Worm (Caenorhabditis elegans) whole organism, L3 larva: ENCODE results near the gene Y59H11AM.4.

Experiments
- R02D3.7 ChIP-seq: fragments of 150-350 bp; optimal IDR thresholded peaks from 2 replicates; lab custom pipeline; 2014; ENCODE audit warnings: missing biosample characterization, missing genetic modification characterization
- ZK546.5 ChIP-seq: sonication (generic microtip); optimal IDR thresholded peaks from 2 replicates; lab custom pipeline; 2017; ENCODE audit warnings: missing biosample characterization, missing genetic modification characterization
- aly-2 ChIP-seq: fragments of 150-350 bp; optimal IDR thresholded peaks from 2 replicates; lab custom pipeline; 2014; ENCODE audit warnings: missing biosample characterization, missing genetic modification characterization
- ceh-16 ChIP-seq: sonication (generic microtip); optimal IDR thresholded peaks from 2 replicates; lab custom pipeline; 2017; ENCODE audit warnings: missing biosample characterization, missing genetic modification characterization
- ceh-28 ChIP-seq: fragments of 150-350 bp; optimal IDR thresholded peaks from 2 replicates; lab custom pipeline; 2014; ENCODE audit warnings: missing biosample characterization, missing genetic modification reagents, missing genetic modification characterization
- ceh-9 ChIP-seq: sonication (generic microtip); optimal IDR thresholded peaks from 2 replicates; lab custom pipeline; 2018; ENCODE audit warnings: missing biosample characterization, missing genetic modification characterization
- egl-27 ChIP-seq: sonication (generic microtip); optimal IDR thresholded peaks from 4 replicates; lab custom pipeline; 2017; ENCODE audit warnings: missing biosample characterization, missing genetic modification reagents, missing genetic modification characterization
- egl-5 ChIP-seq: fragments of 150-350 bp; optimal IDR thresholded peaks from 2 replicates; lab custom pipeline; 2017; ENCODE audit warnings: missing biosample characterization, missing genetic modification reagents, missing genetic modification characterization, inconsistent platforms
- elt-1 ChIP-seq: fragments of 150-350 bp; optimal IDR thresholded peaks from 2 replicates; lab custom pipeline; 2014; ENCODE audit warnings: missing biosample characterization, missing genetic modification characterization
- elt-2 ChIP-seq: sonication (generic microtip); optimal IDR thresholded peaks from 2 replicates; lab custom pipeline; 2016; ENCODE audit warnings: missing genetic modification reagents, mild to moderate bottlenecking, missing genetic modification characterization, missing compliant biosample characterization
- elt-3 ChIP-seq, 3 experiments: fragments of 150-350 bp in 1 of 3; sonication (generic microtip) in 2 of 3; optimal IDR thresholded peaks; 2 replicates in 2 of 3; 4 replicates in 1 of 3; lab custom pipeline; 2014 to 2017; ENCODE audit warnings: missing biosample characterization in 3 of 3, missing genetic modification characterization in 3 of 3
- eor-1 ChIP-seq, 2 experiments: fragments of 150-350 bp; optimal IDR thresholded peaks; 2 replicates each; lab custom pipeline; 2014 to 2018; ENCODE audit warnings: missing biosample characterization in 2 of 2, missing genetic modification characterization in 2 of 2
- fkh-10 ChIP-seq: sonication (generic microtip); optimal IDR thresholded peaks from 2 replicates; lab custom pipeline; 2017; ENCODE audit warnings: missing biosample characterization, missing genetic modification reagents, missing genetic modification characterization
- fos-1 ChIP-seq: fragments of 150-350 bp; optimal IDR thresholded peaks from 2 replicates; lab custom pipeline; 2014; ENCODE audit warnings: missing biosample characterization, missing genetic modification characterization
- jun-1 ChIP-seq: fragments of 150-350 bp; optimal IDR thresholded peaks from 2 replicates; lab custom pipeline; 2014; ENCODE audit warnings: missing biosample characterization, missing genetic modification reagents, missing genetic modification characterization
- lin-39 ChIP-seq: fragments of 150-350 bp; optimal IDR thresholded peaks from 2 replicates; lab custom pipeline; 2018; ENCODE audit warnings: missing biosample characterization, missing genetic modification reagents, missing genetic modification characterization
- lsy-12 ChIP-seq: sonication (generic microtip); optimal IDR thresholded peaks from 2 replicates; lab custom pipeline; 2016; ENCODE audit warnings: mild to moderate bottlenecking, missing genetic modification characterization, missing compliant biosample characterization
- mdl-1 ChIP-seq: fragments of 150-350 bp; optimal IDR thresholded peaks from 2 replicates; lab custom pipeline; 2014; ENCODE audit warnings: missing biosample characterization, missing genetic modification characterization
- mml-1 ChIP-seq: fragments of 150-350 bp; sonication (generic microtip); optimal IDR thresholded peaks from 3 replicates; lab custom pipeline; 2014; ENCODE audit warnings: missing biosample characterization, missing genetic modification characterization
- nfya-1 ChIP-seq: sonication (generic microtip); optimal IDR thresholded peaks from 2 replicates; lab custom pipeline; 2017; ENCODE audit warnings: missing genetic modification characterization, mild to moderate bottlenecking, missing compliant biosample characterization, antibody characterized with exemption, moderate library complexity; ENCODE audit not compliant: insufficient read depth
- nhr-11 ChIP-seq: fragments of 150-350 bp; optimal IDR thresholded peaks from 2 replicates; lab custom pipeline; 2014; ENCODE audit warnings: missing biosample characterization, missing genetic modification characterization
- nhr-12 ChIP-seq: fragments of 150-350 bp; optimal IDR thresholded peaks from 2 replicates; lab custom pipeline; 2014; ENCODE audit warnings: missing biosample characterization, missing genetic modification characterization
- nhr-23 ChIP-seq: fragments of 150-350 bp; optimal IDR thresholded peaks from 2 replicates; lab custom pipeline; 2014; ENCODE audit warnings: missing biosample characterization, missing genetic modification reagents, missing genetic modification characterization
- nhr-25 ChIP-seq: sonication (generic microtip); optimal IDR thresholded peaks from 2 replicates; lab custom pipeline; 2017; ENCODE audit warnings: missing biosample characterization, missing genetic modification characterization
- nhr-43 ChIP-seq: sonication (generic microtip); optimal IDR thresholded peaks from 2 replicates; lab custom pipeline; 2016; ENCODE audit warnings: mild to moderate bottlenecking, missing genetic modification characterization, missing compliant biosample characterization; ENCODE audit not compliant: poor library complexity, severe bottlenecking
- nhr-67 ChIP-seq: fragments of 150-350 bp; optimal IDR thresholded peaks from 2 replicates; lab custom pipeline; 2014; ENCODE audit warnings: missing biosample characterization, missing genetic modification characterization
- nhr-77 ChIP-seq: fragments of 150-350 bp; optimal IDR thresholded peaks from 2 replicates; lab custom pipeline; 2014; ENCODE audit warnings: missing biosample characterization, missing genetic modification characterization
- pha-4 ChIP-seq: fragments of 150-350 bp; optimal IDR thresholded peaks from 2 replicates; lab custom pipeline; 2014; ENCODE audit warnings: missing biosample characterization, missing genetic modification reagents, missing genetic modification characterization
- pqm-1 ChIP-seq: fragments of 150-350 bp; optimal IDR thresholded peaks from 2 replicates; lab custom pipeline; 2017; ENCODE audit warnings: missing biosample characterization, missing genetic modification characterization, inconsistent platforms
- sea-2 ChIP-seq: fragments of 150-350 bp; sonication (generic microtip); optimal IDR thresholded peaks from 4 replicates; lab custom pipeline; 2014; ENCODE audit warnings: missing biosample characterization, missing genetic modification reagents, missing genetic modification characterization
- skn-1 ChIP-seq: fragments of 150-350 bp; optimal IDR thresholded peaks from 2 replicates; lab custom pipeline; 2014; ENCODE audit warnings: missing biosample characterization, missing genetic modification characterization
- snpc-4 ChIP-seq: fragments of 150-350 bp; optimal IDR thresholded peaks from 2 replicates; lab custom pipeline; 2014; ENCODE audit warnings: missing biosample characterization, missing genetic modification characterization
- unc-39 ChIP-seq: sonication (generic microtip); optimal IDR thresholded peaks from 4 replicates; lab custom pipeline; 2017; ENCODE audit warnings: missing biosample characterization, missing genetic modification characterization
- unc-62 ChIP-seq: fragments of 150-350 bp; sonication (generic microtip); optimal IDR thresholded peaks from 4 replicates; lab custom pipeline; 2014; ENCODE audit warnings: missing biosample characterization, missing genetic modification reagents, missing genetic modification characterization
- ztf-4 ChIP-seq: fragments of 150-350 bp; optimal IDR thresholded peaks from 2 replicates; lab custom pipeline; 2014; ENCODE audit warnings: missing biosample characterization, missing genetic modification characterization

The Y59H11AM.4 gene

DNA sequence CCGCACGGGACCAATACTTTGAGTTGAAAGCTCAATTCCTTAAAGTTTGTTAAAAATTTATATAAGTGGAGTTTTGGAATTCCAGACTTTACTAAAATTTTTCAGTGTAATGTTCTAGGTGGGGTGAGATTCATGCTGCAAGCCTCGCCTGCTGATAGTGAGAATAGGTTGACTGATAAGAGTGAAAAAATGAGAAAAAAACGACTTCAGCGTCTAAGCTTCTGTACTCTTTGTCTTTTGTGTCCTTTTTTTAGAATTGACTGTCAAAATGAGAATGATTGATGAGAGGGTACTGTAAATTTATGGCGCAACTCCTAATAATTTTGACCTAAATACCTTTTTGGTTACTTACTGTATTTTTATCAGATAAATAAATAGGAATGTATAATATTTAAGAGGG lies 36.0 kb downstream of the Y59H11AM.4 start:
- no peak for TF ChIP-seq aly-2 (tag; lab: Kevin White, UChicago)
- TF ChIP-seq elt-2, result peak; percentile 77
- TF ChIP-seq pha-4 (tag; lab: Kevin White, UChicago), result peak; percentile 8
- TF ChIP-seq mml-1, result no peak
- peak; percentile 25 for TF ChIP-seq egl-27 (tag; lab: Kevin White, UChicago)
- no peak for TF ChIP-seq mdl-1 (tag; lab: Kevin White, UChicago)
- TF ChIP-seq lin-39 (tag; lab: Kevin White, UChicago), result no peak
- TF ChIP-seq nhr-43 (tag; lab: Kevin White, UChicago), result no peak
- no peak for TF ChIP-seq ztf-4 (tag; lab: Kevin White, UChicago)
- no peak for TF ChIP-seq ceh-9
- peak; percentile 43 for TF ChIP-seq pqm-1

DNA sequence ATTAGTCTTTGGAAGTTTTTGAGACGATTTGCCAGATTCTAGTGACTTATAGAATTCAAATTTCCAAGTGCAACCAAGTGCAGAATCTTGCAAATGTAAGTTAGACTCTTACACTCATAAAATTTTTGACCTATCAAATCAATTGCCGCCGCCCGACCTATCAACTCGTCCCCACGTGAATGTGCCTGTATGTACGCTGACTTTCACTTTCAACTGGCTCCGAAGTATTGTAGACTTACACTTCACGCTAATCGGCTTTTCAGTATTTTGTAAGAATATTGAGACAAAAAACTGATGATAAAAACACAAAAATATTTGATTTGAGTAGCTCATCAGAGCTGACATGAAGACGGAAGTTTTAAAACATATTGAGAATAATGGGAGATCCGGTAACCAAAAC lies 37.4 kb downstream of the Y59H11AM.4 start:
- peak; percentile 80 for TF ChIP-seq elt-2
- peak; percentile 70 for TF ChIP-seq nfya-1 (tag; lab: Kevin White, UChicago)
- TF ChIP-seq R02D3.7 (tag; lab: Kevin White, UChicago), result no peak
- peak; percentile 62 for TF ChIP-seq pqm-1

DNA sequence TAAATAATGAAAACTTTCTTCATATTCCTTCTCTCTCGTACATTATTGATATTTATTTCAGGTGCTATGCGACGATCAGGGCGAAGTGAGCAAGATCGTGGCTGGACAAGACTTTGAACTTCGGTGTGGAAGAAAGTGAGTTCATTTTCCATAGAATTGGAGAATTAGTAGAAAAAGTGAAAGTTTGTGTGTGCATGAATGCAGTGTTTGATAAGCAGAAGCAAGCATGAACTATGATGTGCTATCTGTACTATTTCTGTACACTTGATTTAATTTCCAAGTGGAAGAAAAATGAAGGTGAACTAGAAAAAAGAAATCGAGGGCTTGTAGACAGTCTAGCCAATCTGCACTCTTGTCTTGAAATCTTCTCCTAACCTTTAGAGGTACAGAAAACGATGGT lies 38.1 kb downstream of the Y59H11AM.4 start:
- TF ChIP-seq elt-2 (peak; percentile 92), nfya-1 (tag; lab: Kevin White, UChicago) (no peak), pqm-1 (peak; percentile 74), mml-1 (no peak), fkh-10 (GFP tag; lab: Kevin White, UChicago) (no peak), nhr-77 (tag; lab: Kevin White, UChicago) (no peak), ZK546.5 (tag; lab: Kevin White, UChicago) (no peak), pha-4 (tag; lab: Kevin White, UChicago) (peak; percentile 10)

DNA sequence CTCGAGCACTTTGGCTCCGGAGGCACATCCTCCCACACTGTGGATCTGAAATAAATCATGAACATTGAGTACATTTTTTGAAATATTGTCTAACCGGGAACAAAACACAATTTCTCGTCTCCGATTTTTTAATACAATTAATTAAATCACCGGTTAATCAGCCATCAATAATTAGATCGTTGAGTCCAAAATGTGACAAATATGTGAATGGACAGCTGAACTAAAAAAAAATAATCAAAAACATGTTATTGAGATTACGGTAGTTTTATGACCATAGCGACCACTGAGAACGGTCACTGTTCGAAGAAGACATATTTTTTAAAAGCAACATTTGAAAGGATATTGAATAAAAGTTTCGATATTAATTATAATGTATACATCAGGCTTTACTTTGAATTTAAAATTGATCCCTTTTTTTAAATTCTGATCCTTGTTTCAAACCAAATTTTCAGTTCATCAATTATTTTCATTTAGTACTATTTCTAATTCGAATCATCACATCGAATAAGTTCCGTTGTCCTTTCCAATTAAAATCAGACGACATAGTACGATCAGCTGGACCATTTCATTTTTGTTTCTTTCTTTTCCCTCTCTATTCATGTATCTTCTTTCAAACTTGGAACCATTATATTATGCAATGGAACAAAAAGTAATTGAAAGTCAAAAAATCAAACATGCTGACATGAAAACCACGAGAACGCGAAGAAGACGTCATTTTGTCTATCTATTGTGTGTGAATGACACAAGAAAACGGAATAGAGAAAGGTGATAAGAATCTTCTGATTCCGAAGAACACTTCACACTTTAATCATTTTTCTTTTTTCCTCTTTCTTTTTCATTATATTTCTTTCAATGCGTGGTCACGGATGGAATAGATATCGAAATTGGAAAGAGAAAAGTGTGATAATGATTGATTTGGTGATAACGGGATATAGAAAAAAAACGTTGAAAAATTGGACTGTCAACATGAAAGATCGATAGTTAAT lies 39.8 kb downstream of the Y59H11AM.4 start:
- TF ChIP-seq elt-1, result peak; percentile 37
- TF ChIP-seq nhr-11 (tag; lab: Kevin White, UChicago), result no peak
- TF ChIP-seq nhr-43 (tag; lab: Kevin White, UChicago), result peak; percentile 85
- TF ChIP-seq eor-1 (tag; optimal IDR thresholded peaks at IDR 0.05; lab: Kevin White, UChicago), result no peak
- no peak for TF ChIP-seq fkh-10 (GFP tag; lab: Kevin White, UChicago)
- TF ChIP-seq egl-5 (tag; lab: Kevin White, UChicago), result no peak
- TF ChIP-seq nhr-77 (tag; lab: Kevin White, UChicago), result no peak
- TF ChIP-seq unc-62, result peak; percentile 69
- no peak for TF ChIP-seq nhr-67 (tag; lab: Kevin White, UChicago)
- peak; percentile 65 for TF ChIP-seq egl-27 (tag; lab: Kevin White, UChicago)
- peak; percentile 45 for TF ChIP-seq skn-1
- peak; percentile 99 for TF ChIP-seq pqm-1
- peak; percentile 50 for TF ChIP-seq lsy-12 (tag; lab: Kevin White, UChicago)
- peak; percentile 87 for TF ChIP-seq fos-1 (tag; lab: Kevin White, UChicago)
- no peak for TF ChIP-seq ceh-16 (tag; lab: Kevin White, UChicago)
- TF ChIP-seq mml-1, result no peak
- peak; percentile 73 for TF ChIP-seq mdl-1 (tag; lab: Kevin White, UChicago)
- TF ChIP-seq nfya-1 (tag; lab: Kevin White, UChicago), result no peak
- peak; percentile 95 to 99 (median 95) for TF ChIP-seq elt-3 (tag; optimal IDR thresholded peaks at IDR 0.05; lab: Kevin White, UChicago)
- TF ChIP-seq nhr-25, result peak; percentile 48
- TF ChIP-seq nhr-12 (tag; lab: Kevin White, UChicago), result no peak
- no peak for TF ChIP-seq R02D3.7 (tag; lab: Kevin White, UChicago)
- TF ChIP-seq sea-2 (GFP tag; lab: Kevin White, UChicago), result no peak
- TF ChIP-seq unc-39 (tag; lab: Kevin White, UChicago), result no peak
- peak; percentile 60 for TF ChIP-seq pha-4 (tag; lab: Kevin White, UChicago)
- peak; percentile 64 for TF ChIP-seq ceh-28 (tag; lab: Kevin White, UChicago)
- TF ChIP-seq ztf-4 (tag; lab: Kevin White, UChicago), result peak; percentile 45
- TF ChIP-seq elt-2, result peak; percentile 100
- no peak for TF ChIP-seq aly-2 (tag; lab: Kevin White, UChicago)
- peak; percentile 95 for TF ChIP-seq jun-1 (tag; lab: Kevin White, UChicago)
- no peak for TF ChIP-seq snpc-4 (tag; lab: Kevin White, UChicago)
- peak; percentile 92 for TF ChIP-seq nhr-23 (tag; lab: Kevin White, UChicago)
